Fruit fly (Drosophila melanogaster) whole organism, wandering third instar larva: ENCODE measurements around the gene mag.

Experiments used
- N ChIP-seq: fragments of >200 bp; optimal IDR thresholded peaks from 2 replicates; lab custom pipeline; 2018; ENCODE audit warnings: missing biosample characterization, missing external identifiers, missing genetic modification characterization
- OdsH ChIP-seq: fragments of 200-800 bp; sonication (Bioruptor generic); optimal IDR thresholded peaks from 2 replicates; lab custom pipeline; 2016; ENCODE audit warnings: missing biosample characterization, mild to moderate bottlenecking, missing genetic modification characterization
- Sp1 ChIP-seq: fragments of 200-800 bp; sonication (Bioruptor generic); optimal IDR thresholded peaks from 3 replicates; lab custom pipeline; 2019; ENCODE audit warnings: missing biosample characterization, mild to moderate bottlenecking, missing genetic modification characterization, moderate library complexity
- dl ChIP-seq, 2 experiments: fragments of 175-275, 200-275 bp in 1 of 2; fragments of 200-275 bp in 1 of 2; sonication (Bioruptor generic); optimal IDR thresholded peaks; lab custom pipeline; 2018; ENCODE audit warnings: mild to moderate bottlenecking in 2 of 2, missing biosample characterization in 2 of 2, missing genetic modification characterization in 2 of 2, moderate library complexity in 2 of 2; ENCODE audit not compliant: partially characterized antibody in 2 of 2, insufficient read depth in 1 of 2
- pan ChIP-seq: fragments of >200 bp; optimal IDR thresholded peaks from 2 replicates; lab custom pipeline; 2017
- rgr ChIP-seq: fragments of 200-800 bp; sonication (Bioruptor generic); optimal IDR thresholded peaks from 3 replicates; lab custom pipeline; 2016; ENCODE audit warnings: missing biosample characterization, mild to moderate bottlenecking, missing genetic modification characterization
- sage ChIP-seq: fragments of 200-800 bp; sonication (Bioruptor generic); optimal IDR thresholded peaks from 2 replicates; lab custom pipeline; 2016; ENCODE audit warnings: missing biosample characterization, mild to moderate bottlenecking, missing genetic modification characterization
- usp ChIP-seq: fragments of >200 bp; optimal IDR thresholded peaks from 2 replicates; lab custom pipeline; 2017; ENCODE audit warnings: missing biosample characterization, missing genetic modification characterization

- TF ChIP-seq OdsH (GFP tag; lab: Kevin White, UChicago) (no peak), pan (lab: Kevin White, UChicago) (no peak), dl (GFP tag; optimal IDR thresholded peaks at IDR 0.05; lab: Kevin White, UChicago; ENCODE audit: insufficient read depth in 1 of 2, partially characterized antibody in 2 of 2) (no peak), rgr (no peak), N (GFP tag; lab: Kevin White, UChicago) (no peak), sage (no peak), usp (GFP tag; lab: Kevin White, UChicago) (no peak), Sp1 (GFP tag; lab: Kevin White, UChicago) (no peak)
These were observed 12.1 kb downstream of the mag start for dm6 chr3L:20472607-20473006.
